Fruit fly (Drosophila melanogaster) whole organism, embryonic: Measurements from ENCODE around the gene SdicB.

ENCODE experiments used
- BtbVII ChIP-seq: fragments of 200-800 bp; sonication (Bioruptor generic); optimal IDR thresholded peaks from 3 replicates; lab custom pipeline; 2017; ENCODE audit warnings: missing biosample characterization, mild to moderate bottlenecking, missing genetic modification characterization
- CG10267 ChIP-seq: fragments of 200-800 bp; sonication (Bioruptor generic); optimal IDR thresholded peaks from 2 replicates; lab custom pipeline; 2018; ENCODE audit warnings: missing biosample characterization, mild to moderate bottlenecking, missing genetic modification characterization, moderate library complexity
- CG11456 ChIP-seq: fragments of 200-800 bp; sonication (Bioruptor generic); IDR thresholded peaks from 3 replicates; pipeline ENCODE4 v1.3.6; 2022; ENCODE audit warnings: missing biosample characterization, missing genetic modification characterization
- CG11695 ChIP-seq: fragments of 200-800 bp; sonication (Bioruptor generic); IDR thresholded peaks from 3 replicates; pipeline ENCODE4 v1.3.6; 2022; ENCODE audit warnings: missing biosample characterization, missing genetic modification characterization
- CG12659 ChIP-seq: fragments of 200-800 bp; sonication (Bioruptor generic); optimal IDR thresholded peaks from 3 replicates; lab custom pipeline; 2017; ENCODE audit warnings: mild to moderate bottlenecking, missing biosample characterization, missing genetic modification reagents, missing genetic modification characterization
- CG15514 ChIP-seq: fragments of 200-800 bp; sonication (Bioruptor generic); optimal IDR thresholded peaks from 3 replicates; lab custom pipeline; 2017; ENCODE audit warnings: missing biosample characterization, missing genetic modification characterization, mild to moderate bottlenecking, moderate library complexity, missing genetic modification reagents
- CG17186 ChIP-seq: fragments of 200-800 bp; sonication (Bioruptor generic); optimal IDR thresholded peaks from 3 replicates; lab custom pipeline; 2017; ENCODE audit warnings: missing biosample characterization, missing genetic modification reagents, missing genetic modification characterization
- CG2116 ChIP-seq: fragments of 200-800 bp; sonication (Bioruptor generic); optimal IDR thresholded peaks from 3 replicates; lab custom pipeline; 2018; ENCODE audit warnings: missing biosample characterization, mild to moderate bottlenecking, missing genetic modification characterization
- CG2129 ChIP-seq: fragments of 200-800 bp; sonication (Bioruptor generic); IDR thresholded peaks from 2 replicates; pipeline ENCODE4 v1.3.6; 2022; ENCODE audit warnings: missing biosample characterization, missing genetic modification characterization; ENCODE audit not compliant: partially characterized antibody
- CG31365 ChIP-seq: fragments of 200-800 bp; sonication (Bioruptor generic); optimal IDR thresholded peaks from 2 replicates; lab custom pipeline; 2018; ENCODE audit warnings: missing biosample characterization, mild to moderate bottlenecking, missing genetic modification characterization
- CG31388 ChIP-seq: fragments of 200-800 bp; sonication (Bioruptor generic); optimal IDR thresholded peaks from 2 replicates; lab custom pipeline; 2016; ENCODE audit warnings: missing biosample characterization, missing genetic modification characterization
- CG31441 ChIP-seq: fragments of 200-800 bp; sonication (Bioruptor generic); IDR thresholded peaks from 2 replicates; pipeline ENCODE4 v1.3.6; 2022; ENCODE audit warnings: missing biosample characterization, missing genetic modification characterization
- CG34376 ChIP-seq: fragments of 200-800 bp; sonication (Bioruptor generic); optimal IDR thresholded peaks from 2 replicates; lab custom pipeline; 2018; ENCODE audit warnings: missing biosample characterization, mild to moderate bottlenecking, missing genetic modification characterization
- CG3995 ChIP-seq: fragments of 200-800 bp; sonication (Bioruptor generic); optimal IDR thresholded peaks from 3 replicates; lab custom pipeline; 2016; ENCODE audit warnings: missing biosample characterization, missing genetic modification characterization
- CG4360 ChIP-seq: fragments of 200-800 bp; sonication (Bioruptor generic); IDR thresholded peaks from 2 replicates; pipeline ENCODE4 v1.3.6; 2022; ENCODE audit warnings: missing biosample characterization, missing genetic modification characterization
- CG4617 ChIP-seq: fragments of 200-800 bp; sonication (Bioruptor generic); optimal IDR thresholded peaks from 3 replicates; lab custom pipeline; 2016; ENCODE audit warnings: missing biosample characterization, missing genetic modification characterization, borderline replicate concordance
- CG6654 ChIP-seq: fragments of 200-800 bp; sonication (Bioruptor generic); optimal IDR thresholded peaks from 2 replicates; lab custom pipeline; 2017; ENCODE audit warnings: missing biosample characterization, mild to moderate bottlenecking, missing genetic modification characterization
- CG7556 ChIP-seq: fragments of 200-800 bp; sonication (Bioruptor generic); optimal IDR thresholded peaks from 2 replicates; lab custom pipeline; 2017; ENCODE audit warnings: missing biosample characterization, mild to moderate bottlenecking, missing genetic modification characterization
- CG8281 ChIP-seq: fragments of 200-800 bp; sonication (Bioruptor generic); optimal IDR thresholded peaks from 2 replicates; lab custom pipeline; 2018; ENCODE audit warnings: missing biosample characterization, mild to moderate bottlenecking, missing genetic modification characterization, moderate library complexity
- CG8478 ChIP-seq: fragments of >200 bp; optimal IDR thresholded peaks from 2 replicates; lab custom pipeline; 2018
- CG8924 ChIP-seq: fragments of 200-800 bp; optimal IDR thresholded peaks from 3 replicates; lab custom pipeline; 2019; ENCODE audit warnings: missing biosample characterization, mild to moderate bottlenecking, missing genetic modification characterization, moderate library complexity
- CG9609 ChIP-seq: fragments of 200-800 bp; sonication (Bioruptor generic); optimal IDR thresholded peaks from 3 replicates; lab custom pipeline; 2016; ENCODE audit warnings: missing biosample characterization, missing genetic modification characterization
- CoRest ChIP-seq: fragments of 200-800 bp; sonication (Bioruptor generic); optimal IDR thresholded peaks from 3 replicates; lab custom pipeline; 2018; ENCODE audit warnings: missing biosample characterization, mild to moderate bottlenecking, missing genetic modification characterization, moderate library complexity
- CrebB ChIP-seq: fragments of 200-800 bp; sonication (Bioruptor generic); optimal IDR thresholded peaks from 3 replicates; lab custom pipeline; 2018; ENCODE audit warnings: missing biosample characterization, mild to moderate bottlenecking, missing genetic modification characterization
- Doc3 ChIP-seq: fragments of 200-800 bp; sonication (Bioruptor generic); IDR thresholded peaks from 3 replicates; pipeline ENCODE4 v1.3.6; 2022; ENCODE audit warnings: missing biosample characterization, missing genetic modification characterization; ENCODE audit not compliant: partially characterized antibody
- Dref ChIP-seq: fragments of 200-800 bp; sonication (Bioruptor generic); IDR thresholded peaks from 2 replicates; pipeline ENCODE4 v1.3.6; 2022; ENCODE audit warnings: missing biosample characterization, missing genetic modification characterization
- E2f1 ChIP-seq: fragments of 200-800 bp; sonication (Bioruptor generic); IDR thresholded peaks from 2 replicates; pipeline ENCODE4 v1.3.6; 2022; ENCODE audit warnings: missing biosample characterization, missing genetic modification characterization
- Fer2 ChIP-seq: fragments of 200-800 bp; sonication (Bioruptor generic); optimal IDR thresholded peaks from 2 replicates; lab custom pipeline; 2018; ENCODE audit warnings: missing biosample characterization, mild to moderate bottlenecking, missing genetic modification characterization, moderate library complexity
- HmgZ ChIP-seq: fragments of 200-800 bp; sonication (Bioruptor generic); optimal IDR thresholded peaks from 2 replicates; lab custom pipeline; 2018; ENCODE audit warnings: missing biosample characterization, mild to moderate bottlenecking, missing genetic modification characterization
- Hr39 ChIP-seq: fragments of >200 bp; optimal IDR thresholded peaks from 2 replicates; lab custom pipeline; 2017
- Hr51 ChIP-seq, 2 experiments: fragments of 200-800 bp; sonication (Bioruptor generic); optimal IDR thresholded peaks; 2 replicates in 1 of 2; 3 replicates in 1 of 2; lab custom pipeline; 2016 to 2018; ENCODE audit warnings: missing biosample characterization in 2 of 2, missing genetic modification characterization in 2 of 2, mild to moderate bottlenecking in 1 of 2, moderate library complexity in 1 of 2
- Hsf ChIP-seq: fragments of 200-800 bp; sonication (Bioruptor generic); optimal IDR thresholded peaks from 3 replicates; lab custom pipeline; 2016; ENCODE audit warnings: missing biosample characterization, missing genetic modification characterization
- MBD-R2 ChIP-seq: fragments of 200-800 bp; sonication (Bioruptor generic); IDR thresholded peaks from 2 replicates; pipeline ENCODE4 v1.3.6; 2022; ENCODE audit warnings: missing biosample characterization, missing genetic modification characterization
- Nf-YB ChIP-seq: fragments of 200-800 bp; sonication (Bioruptor generic); optimal IDR thresholded peaks from 3 replicates; lab custom pipeline; 2019; ENCODE audit warnings: missing biosample characterization, mild to moderate bottlenecking, missing genetic modification characterization, moderate library complexity
- Opbp ChIP-seq: fragments of 200-800 bp; sonication (Bioruptor generic); IDR thresholded peaks from 3 replicates; pipeline ENCODE4 v1.3.6; 2022; ENCODE audit warnings: missing biosample characterization, missing genetic modification characterization; ENCODE audit not compliant: partially characterized antibody
- Scr ChIP-seq: fragments of 200-800 bp; sonication (Bioruptor generic); IDR thresholded peaks from 2 replicates; pipeline ENCODE4 v1.3.6; 2022; ENCODE audit warnings: missing biosample characterization, missing genetic modification characterization; ENCODE audit not compliant: partially characterized antibody
- dmrt99B ChIP-seq: fragments of 200-800 bp; sonication (Bioruptor generic); optimal IDR thresholded peaks from 2 replicates; lab custom pipeline; 2018; ENCODE audit warnings: missing biosample characterization, mild to moderate bottlenecking, missing genetic modification characterization, moderate library complexity
- gfzf ChIP-seq: fragments of 200-800 bp; sonication (Bioruptor generic); optimal IDR thresholded peaks from 2 replicates; lab custom pipeline; 2016; ENCODE audit warnings: missing biosample characterization, mild to moderate bottlenecking, missing genetic modification characterization, moderate library complexity
- gt ChIP-seq: fragments of 200-800 bp; sonication (Bioruptor generic); IDR thresholded peaks from 2 replicates; pipeline ENCODE4 v1.3.6; 2022; ENCODE audit warnings: missing biosample characterization, missing genetic modification characterization
- inv ChIP-seq: fragments of 200-800 bp; sonication (Bioruptor generic); IDR thresholded peaks from 2 replicates; pipeline ENCODE4 v1.3.6; 2022; ENCODE audit warnings: missing biosample characterization, missing genetic modification characterization; ENCODE audit not compliant: partially characterized antibody
- kay ChIP-seq: fragments of 200-800 bp; sonication (Bioruptor generic); optimal IDR thresholded peaks from 2 replicates; lab custom pipeline; 2016; ENCODE audit warnings: missing biosample characterization, missing genetic modification characterization
- knrl ChIP-seq: fragments of 200-800 bp; sonication (Bioruptor generic); IDR thresholded peaks from 3 replicates; pipeline ENCODE4 v1.3.6; 2022; ENCODE audit warnings: missing biosample characterization, missing genetic modification characterization; ENCODE audit not compliant: partially characterized antibody
- mam ChIP-seq: fragments of 200-800 bp; sonication (Bioruptor generic); optimal IDR thresholded peaks from 3 replicates; lab custom pipeline; 2016; ENCODE audit warnings: missing biosample characterization, missing genetic modification characterization
- rib ChIP-seq: fragments of 200-800 bp; sonication (Bioruptor generic); IDR thresholded peaks from 2 replicates; pipeline ENCODE4 v1.3.6; 2022; ENCODE audit warnings: missing biosample characterization, missing genetic modification characterization
- ro ChIP-seq: fragments of 200-800 bp; sonication (Bioruptor generic); IDR thresholded peaks from 2 replicates; pipeline ENCODE4 v1.3.6; 2022; ENCODE audit warnings: missing biosample characterization, missing genetic modification characterization
- row ChIP-seq: fragments of 200-800 bp; sonication (Bioruptor generic); IDR thresholded peaks from 3 replicates; pipeline ENCODE4 v1.3.6; 2022; ENCODE audit warnings: missing biosample characterization, missing genetic modification characterization
- trem ChIP-seq: fragments of 200-800 bp; optimal IDR thresholded peaks from 3 replicates; lab custom pipeline; 2019; ENCODE audit warnings: missing biosample characterization, mild to moderate bottlenecking, missing genetic modification characterization, moderate library complexity
- vfl ChIP-seq: fragments of 200-800 bp; sonication (Bioruptor generic); optimal IDR thresholded peaks from 2 replicates; lab custom pipeline; 2016; ENCODE audit warnings: missing biosample characterization, missing genetic modification characterization
- zen ChIP-seq: fragments of 200-800 bp; sonication (Bioruptor generic); optimal IDR thresholded peaks from 3 replicates; lab custom pipeline; 2018; ENCODE audit warnings: missing biosample characterization, mild to moderate bottlenecking, missing genetic modification characterization, moderate library complexity
- zen2 ChIP-seq: fragments of 200-800 bp; sonication (Bioruptor generic); IDR thresholded peaks from 3 replicates; pipeline ENCODE4 v1.3.6; 2022; ENCODE audit warnings: missing biosample characterization, missing genetic modification characterization; ENCODE audit not compliant: partially characterized antibody
- zfh2 ChIP-seq: fragments of 200-800 bp; sonication (Bioruptor generic); optimal IDR thresholded peaks from 2 replicates; lab custom pipeline; 2016; ENCODE audit warnings: missing biosample characterization, missing genetic modification characterization

Gene SdicB

DNA sequence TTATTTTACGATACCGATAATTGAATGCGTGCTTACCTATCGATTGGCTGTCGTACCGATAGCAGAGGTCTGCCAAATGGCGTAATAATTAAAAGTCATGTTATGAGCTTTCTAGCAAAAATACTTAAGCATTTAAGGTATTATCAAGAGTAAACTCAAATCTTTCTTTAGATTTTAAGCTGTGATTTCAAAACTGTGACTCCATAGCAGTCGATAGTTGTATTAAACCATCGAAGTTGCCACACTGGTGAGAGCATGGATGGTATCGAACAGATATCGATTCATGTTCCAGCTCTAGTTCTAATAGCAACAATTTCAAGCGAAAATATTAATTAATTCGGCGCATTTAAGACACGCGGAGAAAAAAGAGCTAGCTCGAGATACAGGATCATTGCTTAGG, 41.7 kb upstream of the SdicB start, which contains the start of the genes CG17068 and Rab10 (continued):
- TF ChIP-seq CG6654 (GFP tag; lab: Kevin White, UChicago) = no peak
- TF ChIP-seq CG2129 (GFP tag; lab: Robert Waterston, UW) = peak; percentile 93
- no peak for TF ChIP-seq Fer2
- no peak for TF ChIP-seq Hr39 (lab: Kevin White, UChicago)
- TF ChIP-seq CG10267 (tag; lab: Kevin White, UChicago) = peak; percentile 48
- peak; percentile 76 for TF ChIP-seq trem (tag; lab: Kevin White, UChicago)
- TF ChIP-seq CG7556 = no peak
- peak; percentile 81 for TF ChIP-seq CG2116 (GFP tag; lab: Kevin White, UChicago)
- peak; percentile 54 for TF ChIP-seq CG8924 (tag; lab: Kevin White, UChicago)
- no peak for TF ChIP-seq CG8478 (lab: Kevin White, UChicago)
- TF ChIP-seq Doc3 = peak; percentile 92
- no peak for TF ChIP-seq rib
- TF ChIP-seq zfh2 = no peak
- peak; percentile 91 for TF ChIP-seq inv
- TF ChIP-seq HmgZ = peak; percentile 19
- peak; percentile 32 for TF ChIP-seq mam (GFP tag; lab: Kevin White, UChicago)
- peak; percentile 34 for TF ChIP-seq CG12659
- TF ChIP-seq Nf-YB (GFP tag; lab: Kevin White, UChicago) = no peak
- TF ChIP-seq MBD-R2 (GFP tag; lab: Robert Waterston, UW) = peak; percentile 63
- TF ChIP-seq kay (GFP tag; lab: Kevin White, UChicago) = no peak
- TF ChIP-seq Hsf = peak; percentile 8
- peak; percentile 32 for TF ChIP-seq gfzf
- TF ChIP-seq E2f1 (GFP tag; lab: Robert Waterston, UW) = no peak
- TF ChIP-seq CG3995 (GFP tag; lab: Kevin White, UChicago) = peak; percentile 98
- TF ChIP-seq ro (GFP tag; lab: Robert Waterston, UW) = no peak
- TF ChIP-seq CoRest (tag; lab: Kevin White, UChicago) = peak; percentile 7
- peak; percentile 46; the same call in 2 of the 3 replicates for TF ChIP-seq row (GFP tag; lab: Robert Waterston, UW)
- no peak for TF ChIP-seq CG9609
- TF ChIP-seq CG31441 (GFP tag; lab: Robert Waterston, UW) = peak; percentile 59; the same call in 1 of the 2 replicates
- no peak for TF ChIP-seq BtbVII (GFP tag; lab: Kevin White, UChicago)
- no peak for TF ChIP-seq Hr51 (GFP tag; optimal IDR thresholded peaks at IDR 0.05; lab: Kevin White, UChicago)
- no peak for TF ChIP-seq CG11695 (GFP tag; lab: Robert Waterston, UW)
- TF ChIP-seq CrebB (tag; lab: Kevin White, UChicago) = no peak
- TF ChIP-seq CG17186 (GFP tag; lab: Kevin White, UChicago) = peak; percentile 61
- peak; percentile 59 for TF ChIP-seq CG15514
- TF ChIP-seq gt (GFP tag; lab: Robert Waterston, UW) = no peak
- TF ChIP-seq Dref (GFP tag; lab: Robert Waterston, UW) = peak; percentile 79
- TF ChIP-seq knrl (GFP tag; lab: Robert Waterston, UW) = peak; percentile 94
- no peak for TF ChIP-seq dmrt99B (tag; lab: Kevin White, UChicago)
- no peak for TF ChIP-seq CG31388
- peak; percentile 80; the same call in 2 of the 3 replicates for TF ChIP-seq Opbp
- no peak for TF ChIP-seq CG8281 (tag; lab: Kevin White, UChicago)
- peak; percentile 91 for TF ChIP-seq zen2 (GFP tag; lab: Robert Waterston, UW)
- no peak for TF ChIP-seq CG11456 (GFP tag; lab: Robert Waterston, UW)
- TF ChIP-seq Scr (GFP tag; lab: Robert Waterston, UW) = peak; percentile 93
- no peak for TF ChIP-seq vfl (GFP tag; lab: Kevin White, UChicago)
- peak; percentile 69 for TF ChIP-seq CG4617
- TF ChIP-seq CG31365 (tag; lab: Kevin White, UChicago) = no peak
- TF ChIP-seq CG34376 = no peak
- no peak for TF ChIP-seq CG4360 (GFP tag; lab: Robert Waterston, UW)
- TF ChIP-seq zen (tag; lab: Kevin White, UChicago) = peak; percentile 25
